Worm (Caenorhabditis elegans) whole organism, mixed stage, embryonic: ENCODE data around the gene col-167.

Source experiments
- elt-1 ChIP-seq: sonication (generic microtip); optimal IDR thresholded peaks from 2 replicates; lab custom pipeline; 2017; ENCODE audit warnings: missing genetic modification characterization, mild to moderate bottlenecking, missing compliant biosample characterization, antibody characterized with exemption, moderate library complexity, borderline replicate concordance; ENCODE audit not compliant: insufficient read depth
- lin-13 ChIP-seq: fragments of 150-350 bp; optimal IDR thresholded peaks from 2 replicates; lab custom pipeline; 2014; ENCODE audit warnings: missing biosample characterization, missing genetic modification characterization
- lsy-2 ChIP-seq: fragments of 150-350 bp; optimal IDR thresholded peaks from 2 replicates; lab custom pipeline; 2014; ENCODE audit warnings: missing biosample characterization, missing genetic modification characterization
- mab-5 ChIP-seq: fragments of 150-350 bp; optimal IDR thresholded peaks from 2 replicates; lab custom pipeline; 2014; ENCODE audit warnings: missing biosample characterization, missing genetic modification characterization
- nhr-12 ChIP-seq: fragments of 150-350 bp; optimal IDR thresholded peaks from 2 replicates; lab custom pipeline; 2014; ENCODE audit warnings: missing biosample characterization, missing genetic modification characterization
- nhr-28 ChIP-seq: fragments of 150-350 bp; optimal IDR thresholded peaks from 2 replicates; lab custom pipeline; 2014; ENCODE audit warnings: missing biosample characterization, missing genetic modification characterization
- nhr-76 ChIP-seq: sonication (generic microtip); optimal IDR thresholded peaks from 2 replicates; lab custom pipeline; 2017; ENCODE audit warnings: missing biosample characterization, missing genetic modification characterization
- pha-4 ChIP-seq: fragments of 150-350 bp; optimal IDR thresholded peaks from 2 replicates; lab custom pipeline; 2018; ENCODE audit warnings: missing biosample characterization, missing genetic modification reagents, missing genetic modification characterization
- snpc-4 ChIP-seq: fragments of 150-350 bp; optimal IDR thresholded peaks from 2 replicates; lab custom pipeline; 2014; ENCODE audit warnings: missing biosample characterization, missing genetic modification characterization
- unc-62 ChIP-seq: fragments of 150-350 bp; optimal IDR thresholded peaks from 2 replicates; lab custom pipeline; 2014; ENCODE audit warnings: missing biosample characterization, missing genetic modification reagents, missing genetic modification characterization
- zip-8 ChIP-seq: fragments of 150-350 bp; optimal IDR thresholded peaks from 2 replicates; lab custom pipeline; 2014; ENCODE audit warnings: missing biosample characterization, missing genetic modification characterization
- ztf-11 ChIP-seq: fragments of 150-350 bp; optimal IDR thresholded peaks from 2 replicates; lab custom pipeline; 2014; ENCODE audit warnings: missing biosample characterization, missing genetic modification characterization

DNA sequence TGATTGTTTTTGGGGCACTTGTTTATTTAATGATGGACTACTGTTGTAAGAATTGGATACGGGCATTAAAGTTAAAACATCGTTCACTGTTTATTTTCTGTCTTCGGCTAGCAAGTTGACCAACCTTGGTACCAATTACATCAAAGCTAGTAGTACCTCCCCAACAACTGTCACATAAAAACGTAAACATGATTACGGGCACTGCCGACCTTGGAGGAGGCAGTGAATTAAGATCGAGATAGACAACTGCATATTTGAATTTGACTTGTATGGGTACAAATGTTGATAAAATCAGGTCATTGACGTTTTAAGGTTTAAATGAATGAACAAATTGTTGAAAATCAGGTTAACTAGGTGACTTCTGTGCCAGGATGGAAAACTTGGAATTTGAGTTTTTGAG is 46.0 kb upstream of the col-167 start:
- TF ChIP-seq pha-4 (tag; lab: Kevin White, UChicago) (no peak), nhr-28 (tag; lab: Kevin White, UChicago) (no peak), lin-13 (tag; lab: Kevin White, UChicago) (no peak), elt-1 (no peak), ztf-11 (tag; lab: Kevin White, UChicago) (no peak), nhr-12 (tag; lab: Kevin White, UChicago) (no peak), nhr-76 (no peak), lsy-2 (tag; lab: Kevin White, UChicago) (no peak), mab-5 (tag; lab: Kevin White, UChicago) (no peak), unc-62 (GFP tag; lab: Kevin White, UChicago) (no peak), zip-8 (no peak), snpc-4 (no peak)
